Worm (Caenorhabditis elegans): Measurements from ENCODE around the gene rnp-9.

Gene rnp-9

DNA sequence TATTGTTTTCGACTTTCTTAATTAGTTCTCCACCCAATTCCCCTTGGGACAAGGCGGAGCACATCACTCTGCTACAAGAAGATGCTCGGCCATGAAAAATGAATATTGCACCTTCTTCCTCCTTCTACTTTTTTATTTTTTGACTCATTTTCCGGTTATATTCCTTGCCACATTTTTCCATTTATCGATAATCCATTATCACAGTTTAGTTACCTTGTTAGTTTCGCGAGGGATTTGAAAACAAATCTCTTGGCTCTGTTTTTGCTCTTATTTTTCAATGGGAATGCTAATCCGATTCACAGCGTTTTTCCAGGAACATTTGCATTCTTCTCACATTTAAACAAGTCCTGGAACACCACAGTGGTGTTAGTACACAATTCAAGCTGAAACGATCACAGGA, at the start of gene rnp-9:
Gene rnp-9, plus strand, starts transcription at position 301 of the 400 bp plus-strand sequence.
- no peak for TF ChIP-seq ztf-29 (GFP tag; IDR thresholded peaks at IDR 0.05)
- TF ChIP-seq tab-1 (GFP tag; IDR thresholded peaks at IDR 0.05): no peak
- TF ChIP-seq T22C8.4 (GFP tag; IDR thresholded peaks at IDR 0.05): no peak
- no peak for TF ChIP-seq cog-1 (tag; optimal IDR thresholded peaks at IDR 0.05)
- TF ChIP-seq med-1 (GFP tag; optimal IDR thresholded peaks at IDR 0.05; ENCODE audit: insufficient read depth): no peak
- no peak for TF ChIP-seq klf-2 (GFP tag; conservative IDR thresholded peaks at IDR 0.05)
- no peak for TF ChIP-seq ztf-23 (GFP tag; IDR thresholded peaks at IDR 0.05)
- TF ChIP-seq flt-1 (GFP tag; IDR thresholded peaks at IDR 0.05): no peak
- no peak for TF ChIP-seq ref-1 (GFP tag; conservative IDR thresholded peaks at IDR 0.05)

DNA sequence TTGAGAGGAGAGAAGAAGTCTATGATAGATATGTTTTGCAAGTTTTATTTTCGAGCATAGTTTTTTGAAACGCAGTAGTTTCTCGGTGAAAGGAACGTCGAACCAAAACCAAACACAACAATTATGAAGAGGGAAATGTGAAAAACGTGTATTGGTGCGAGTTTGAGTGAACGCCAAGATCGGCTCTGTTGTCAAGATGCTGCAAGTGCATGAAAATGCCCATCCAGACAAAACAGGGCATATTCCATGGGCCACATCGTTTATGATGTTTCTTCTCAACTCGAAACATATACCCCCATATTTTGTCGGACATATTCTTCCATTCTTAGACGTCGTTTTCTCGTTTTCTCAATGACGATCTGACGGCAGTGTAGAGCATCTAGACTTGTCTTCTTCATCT, 44.1 kb upstream of the rnp-9 start:
- no peak for TF ChIP-seq klf-2 (GFP tag; conservative IDR thresholded peaks at IDR 0.05)
- TF ChIP-seq ztf-29 (GFP tag; IDR thresholded peaks at IDR 0.05): no peak
- no peak for TF ChIP-seq T22C8.4 (GFP tag; IDR thresholded peaks at IDR 0.05)
- TF ChIP-seq flt-1 (GFP tag; IDR thresholded peaks at IDR 0.05): no peak
- TF ChIP-seq ztf-23 (GFP tag; IDR thresholded peaks at IDR 0.05): no peak
- no peak for TF ChIP-seq cog-1 (tag; optimal IDR thresholded peaks at IDR 0.05)
- no peak for TF ChIP-seq ref-1 (GFP tag; conservative IDR thresholded peaks at IDR 0.05)
- no peak for TF ChIP-seq tab-1 (GFP tag; IDR thresholded peaks at IDR 0.05)
- TF ChIP-seq med-1 (GFP tag; optimal IDR thresholded peaks at IDR 0.05; ENCODE audit: insufficient read depth): no peak

DNA sequence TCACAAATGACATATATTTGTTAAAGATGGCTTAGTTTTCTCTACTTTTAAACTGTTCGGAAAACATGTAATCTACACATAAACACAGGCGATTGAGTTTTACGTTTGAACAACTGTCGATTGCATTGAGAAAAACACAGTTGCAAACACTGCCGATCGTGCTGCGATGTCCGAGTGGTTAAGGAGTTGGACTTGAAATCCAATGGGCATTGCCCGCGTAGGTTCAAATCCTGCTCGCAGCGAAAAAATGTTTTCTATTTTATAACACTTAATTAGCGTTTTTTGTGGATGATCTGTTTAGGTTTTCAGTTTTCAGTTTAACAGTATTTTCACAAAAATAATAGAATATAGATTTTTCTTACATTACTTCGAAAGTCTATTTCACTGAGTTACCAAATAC, 42.8 kb upstream of the rnp-9 start:
- no peak for TF ChIP-seq med-1 (GFP tag; optimal IDR thresholded peaks at IDR 0.05; ENCODE audit: insufficient read depth)
- no peak for TF ChIP-seq klf-2 (GFP tag; conservative IDR thresholded peaks at IDR 0.05)
- TF ChIP-seq ref-1 (GFP tag; conservative IDR thresholded peaks at IDR 0.05): no peak
- TF ChIP-seq ztf-29 (GFP tag; IDR thresholded peaks at IDR 0.05): no peak
- no peak for TF ChIP-seq flt-1 (GFP tag; IDR thresholded peaks at IDR 0.05)
- no peak for TF ChIP-seq ztf-23 (GFP tag; IDR thresholded peaks at IDR 0.05)
- TF ChIP-seq cog-1 (tag; optimal IDR thresholded peaks at IDR 0.05): no peak
- TF ChIP-seq T22C8.4 (GFP tag; IDR thresholded peaks at IDR 0.05): no peak
- no peak for TF ChIP-seq tab-1 (GFP tag; IDR thresholded peaks at IDR 0.05)

DNA sequence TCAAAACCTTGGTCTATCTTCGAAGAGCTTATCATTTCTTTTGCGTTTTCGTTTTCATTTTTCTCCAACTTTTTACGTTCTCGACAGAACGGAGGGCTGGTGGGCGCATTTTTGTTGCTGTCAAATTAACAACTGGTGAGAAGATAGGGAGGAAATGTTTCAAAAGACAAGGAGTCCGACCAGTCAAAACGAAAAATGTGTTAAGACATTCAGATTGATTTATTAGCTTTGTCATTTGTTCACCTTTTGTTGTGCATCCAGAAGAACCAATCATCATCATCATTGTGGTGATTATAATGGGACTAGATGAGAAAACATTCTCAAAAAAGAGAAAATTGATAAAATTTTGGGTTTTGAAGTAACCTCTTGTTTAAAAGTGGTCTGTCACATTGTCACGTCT, 36.9 kb upstream of the rnp-9 start:
- TF ChIP-seq flt-1 (GFP tag; IDR thresholded peaks at IDR 0.05): no peak
- TF ChIP-seq T22C8.4 (GFP tag; IDR thresholded peaks at IDR 0.05): no peak
- TF ChIP-seq tab-1 (GFP tag; IDR thresholded peaks at IDR 0.05): no peak
- no peak for TF ChIP-seq ztf-29 (GFP tag; IDR thresholded peaks at IDR 0.05)
- no peak for TF ChIP-seq ref-1 (GFP tag; conservative IDR thresholded peaks at IDR 0.05)
- TF ChIP-seq med-1 (GFP tag; optimal IDR thresholded peaks at IDR 0.05; ENCODE audit: insufficient read depth): no peak
- TF ChIP-seq ztf-23 (GFP tag; IDR thresholded peaks at IDR 0.05): no peak
- no peak for TF ChIP-seq cog-1 (tag; optimal IDR thresholded peaks at IDR 0.05)
- no peak for TF ChIP-seq klf-2 (GFP tag; conservative IDR thresholded peaks at IDR 0.05)

DNA sequence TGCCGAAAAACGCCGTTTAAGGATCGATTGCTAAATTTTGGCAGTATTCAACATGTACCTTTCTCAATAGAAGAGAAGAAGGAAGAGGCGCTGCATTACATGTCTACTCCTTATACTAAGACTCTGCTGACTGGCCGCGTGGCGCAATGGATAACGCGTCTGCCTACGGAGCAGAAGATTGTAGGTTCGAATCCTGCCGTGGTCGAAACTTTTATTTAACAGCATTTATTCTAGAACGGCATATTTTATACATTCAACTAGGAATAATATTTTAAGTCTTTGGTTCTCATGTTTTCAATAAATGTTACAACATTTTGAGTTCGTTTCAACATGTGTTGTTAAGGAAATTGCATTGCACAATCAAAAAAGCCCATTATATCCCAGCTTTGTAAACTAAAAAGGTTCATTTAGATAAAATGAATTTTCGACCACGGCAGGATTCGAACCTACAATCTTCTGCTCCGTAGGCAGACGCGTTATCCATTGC, 34.5 kb upstream of the rnp-9 start:
- peak; percentile 89 for TF ChIP-seq ztf-23 (GFP tag; IDR thresholded peaks at IDR 0.05)
- peak; percentile 68 for TF ChIP-seq cog-1 (tag; optimal IDR thresholded peaks at IDR 0.05)
- TF ChIP-seq flt-1 (GFP tag; IDR thresholded peaks at IDR 0.05): peak; percentile 93
- peak; percentile 41; the same call in 1 of the 2 replicates for TF ChIP-seq ztf-29 (GFP tag; IDR thresholded peaks at IDR 0.05)
- peak; percentile 32 for TF ChIP-seq med-1 (GFP tag; optimal IDR thresholded peaks at IDR 0.05; ENCODE audit: insufficient read depth)
- peak; percentile 91 for TF ChIP-seq T22C8.4 (GFP tag; IDR thresholded peaks at IDR 0.05)
- TF ChIP-seq tab-1 (GFP tag; IDR thresholded peaks at IDR 0.05): peak; percentile 94
- peak; percentile 93 for TF ChIP-seq klf-2 (GFP tag; conservative IDR thresholded peaks at IDR 0.05)
- peak; percentile 83 for TF ChIP-seq ref-1 (GFP tag; conservative IDR thresholded peaks at IDR 0.05)

DNA sequence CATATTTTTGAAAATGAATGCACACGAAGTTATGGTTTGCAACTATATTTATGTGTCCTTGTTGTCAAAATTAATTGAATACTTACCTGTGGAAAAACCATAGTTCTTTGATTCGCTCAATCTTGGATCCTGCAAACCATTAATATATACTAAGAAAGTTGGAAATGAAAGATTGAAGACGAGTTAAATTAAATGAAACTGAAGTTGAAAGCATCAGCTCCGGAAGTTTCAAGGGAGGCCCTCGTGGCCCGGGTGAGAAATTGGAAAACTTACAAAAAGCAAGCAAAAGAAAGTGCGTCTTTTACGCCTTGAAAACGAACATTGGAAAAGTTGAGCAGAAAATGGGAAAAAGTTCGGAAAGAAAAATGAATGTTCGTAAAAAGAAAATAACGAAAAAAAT, 34.0 kb upstream of the rnp-9 start, which contains the start of gene unc-58:
Gene unc-58, minus strand, starts transcription at position 101 of the 400 bp plus-strand sequence.
- TF ChIP-seq klf-2 (GFP tag; conservative IDR thresholded peaks at IDR 0.05): no peak
- TF ChIP-seq cog-1 (tag; optimal IDR thresholded peaks at IDR 0.05): no peak
- no peak for TF ChIP-seq flt-1 (GFP tag; IDR thresholded peaks at IDR 0.05)
- no peak for TF ChIP-seq tab-1 (GFP tag; IDR thresholded peaks at IDR 0.05)
- no peak for TF ChIP-seq ztf-29 (GFP tag; IDR thresholded peaks at IDR 0.05)
- no peak for TF ChIP-seq med-1 (GFP tag; optimal IDR thresholded peaks at IDR 0.05; ENCODE audit: insufficient read depth)
- no peak for TF ChIP-seq T22C8.4 (GFP tag; IDR thresholded peaks at IDR 0.05)

DNA sequence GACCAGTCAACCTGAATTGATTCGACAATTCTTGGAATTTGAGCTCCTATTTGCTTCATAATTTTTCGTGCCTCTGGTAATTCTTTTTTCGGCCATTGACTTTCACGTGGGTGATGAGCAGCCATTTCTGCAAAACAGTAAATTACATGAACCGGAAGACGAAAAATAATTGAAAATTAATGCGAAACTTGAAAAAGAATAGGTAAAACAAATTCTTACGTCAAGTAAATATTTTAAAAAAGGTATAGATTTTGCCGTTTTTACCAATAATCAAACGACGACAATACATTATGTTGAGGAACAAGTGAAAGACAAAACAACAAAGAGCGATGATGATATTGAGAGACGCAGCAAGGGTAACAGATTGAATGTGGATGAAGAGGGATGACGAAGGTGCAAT, 28.6 kb upstream of the rnp-9 start, which contains the start of gene moc-1:
Gene moc-1, minus strand, starts transcription at position 127 of the 400 bp plus-strand sequence.
- no peak for TF ChIP-seq T22C8.4 (GFP tag; IDR thresholded peaks at IDR 0.05)
- no peak for TF ChIP-seq flt-1 (GFP tag; IDR thresholded peaks at IDR 0.05)
- TF ChIP-seq ref-1 (GFP tag; conservative IDR thresholded peaks at IDR 0.05): no peak
- no peak for TF ChIP-seq cog-1 (tag; optimal IDR thresholded peaks at IDR 0.05)
- no peak for TF ChIP-seq klf-2 (GFP tag; conservative IDR thresholded peaks at IDR 0.05)
- no peak for TF ChIP-seq ztf-29 (GFP tag; IDR thresholded peaks at IDR 0.05)
- no peak for TF ChIP-seq ztf-23 (GFP tag; IDR thresholded peaks at IDR 0.05)
- TF ChIP-seq med-1 (GFP tag; optimal IDR thresholded peaks at IDR 0.05; ENCODE audit: insufficient read depth): no peak
- TF ChIP-seq tab-1 (GFP tag; IDR thresholded peaks at IDR 0.05): no peak

DNA sequence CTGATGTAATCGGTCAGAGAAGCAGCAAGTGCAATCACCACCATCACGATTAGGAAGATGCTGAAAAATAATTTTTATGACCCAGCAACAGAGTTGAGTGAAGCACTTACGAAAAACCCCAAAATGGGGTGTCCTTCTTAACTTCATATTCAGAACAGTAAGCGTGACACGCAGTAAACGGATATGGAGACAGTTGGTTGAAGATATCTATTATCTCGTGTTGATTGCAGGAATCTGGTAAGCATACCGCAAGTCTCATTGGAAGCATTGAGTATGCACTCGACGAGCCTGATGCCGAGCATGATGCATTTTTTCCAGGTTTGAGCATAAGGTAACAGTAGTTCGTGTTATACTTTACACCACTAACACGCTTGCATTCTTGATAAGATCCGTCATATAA, 25.8 kb upstream of the rnp-9 start:
- TF ChIP-seq cog-1 (tag; optimal IDR thresholded peaks at IDR 0.05) (no peak), klf-2 (GFP tag; conservative IDR thresholded peaks at IDR 0.05) (no peak), ztf-29 (GFP tag; IDR thresholded peaks at IDR 0.05) (no peak), tab-1 (GFP tag; IDR thresholded peaks at IDR 0.05) (no peak), ztf-23 (GFP tag; IDR thresholded peaks at IDR 0.05) (no peak), T22C8.4 (GFP tag; IDR thresholded peaks at IDR 0.05) (no peak), flt-1 (GFP tag; IDR thresholded peaks at IDR 0.05) (no peak), med-1 (GFP tag; optimal IDR thresholded peaks at IDR 0.05; ENCODE audit: insufficient read depth) (no peak), ref-1 (GFP tag; conservative IDR thresholded peaks at IDR 0.05) (no peak)

DNA sequence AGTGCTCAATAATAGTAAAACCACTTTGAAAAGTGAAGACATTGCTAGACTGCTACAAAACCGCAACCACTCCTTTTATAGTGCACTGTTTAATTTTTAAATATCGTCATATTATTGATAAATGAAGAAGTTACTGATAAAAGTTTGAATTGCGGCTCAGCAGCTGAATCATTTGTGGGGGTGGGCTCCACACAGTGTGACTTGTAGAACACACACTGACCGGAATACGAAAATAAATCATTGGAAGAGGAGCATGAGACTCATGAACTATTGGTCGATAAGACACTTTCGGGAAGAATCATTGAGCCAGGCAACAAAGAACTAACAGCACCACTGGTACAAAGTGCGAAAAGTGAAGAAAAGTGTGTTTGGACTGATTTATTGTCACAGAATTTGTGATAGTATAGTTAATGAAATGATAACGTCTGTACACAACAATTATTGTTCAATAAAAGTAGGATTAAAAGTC, 25.1 kb upstream of the rnp-9 start, which contains the start of gene oac-14:
Gene oac-14, minus strand, starts transcription at position 51 of the 469 bp plus-strand sequence.
- TF ChIP-seq klf-2 (GFP tag; conservative IDR thresholded peaks at IDR 0.05) (no peak), med-1 (GFP tag; optimal IDR thresholded peaks at IDR 0.05; ENCODE audit: insufficient read depth) (no peak), ztf-23 (GFP tag; IDR thresholded peaks at IDR 0.05) (no peak), tab-1 (GFP tag; IDR thresholded peaks at IDR 0.05) (no peak), ref-1 (GFP tag; conservative IDR thresholded peaks at IDR 0.05) (no peak), T22C8.4 (GFP tag; IDR thresholded peaks at IDR 0.05) (no peak), cog-1 (tag; optimal IDR thresholded peaks at IDR 0.05) (no peak), flt-1 (GFP tag; IDR thresholded peaks at IDR 0.05) (no peak), ztf-29 (GFP tag; IDR thresholded peaks at IDR 0.05) (no peak)

All from whole organism, midembryonic.